Worm (Caenorhabditis elegans): ENCODE measurements around the gene eif-2Balpha.

ce11 chrIII:9565973-9566372 lies 23.1 kb downstream of the eif-2Balpha start, which contains the start of gene C48B4.11:
- TF ChIP-seq F10E7.11 (tag; optimal IDR thresholded peaks at IDR 0.05) (no peak), die-1 (tag; optimal IDR thresholded peaks at IDR 0.05) (no peak), hlh-26 (GFP tag; conservative IDR thresholded peaks at IDR 0.05) (no peak), nhr-179 (tag; optimal IDR thresholded peaks at IDR 0.05) (no peak), repo-1 (tag; optimal IDR thresholded peaks at IDR 0.05) (no peak), unc-62 (GFP tag; optimal IDR thresholded peaks at IDR 0.05) (no peak)

All from whole organism, young adult.